Fruit fly (Drosophila melanogaster) whole organism, embryonic: ENCODE data around the gene Ndfip.

ENCODE experiments used
- Blimp-1 ChIP-seq: fragments of 200-800 bp; sonication (Bioruptor generic); optimal IDR thresholded peaks from 3 replicates; lab custom pipeline; 2018; ENCODE audit warnings: missing biosample characterization, missing genetic modification characterization, mild to moderate bottlenecking, moderate library complexity, missing genetic modification reagents
- CG10147 ChIP-seq: fragments of 200-800 bp; sonication (Bioruptor generic); optimal IDR thresholded peaks from 2 replicates; lab custom pipeline; 2019; ENCODE audit warnings: missing biosample characterization, mild to moderate bottlenecking, missing genetic modification characterization, moderate library complexity
- CG11398 ChIP-seq: fragments of 200-800 bp; sonication (Bioruptor generic); optimal IDR thresholded peaks from 2 replicates; lab custom pipeline; 2016; ENCODE audit warnings: missing biosample characterization, missing genetic modification characterization
- CG11504 ChIP-seq: fragments of 200-800 bp; sonication (Bioruptor generic); optimal IDR thresholded peaks from 3 replicates; lab custom pipeline; 2019; ENCODE audit warnings: missing biosample characterization, mild to moderate bottlenecking, missing genetic modification characterization, moderate library complexity
- CG11695 ChIP-seq: fragments of 200-800 bp; sonication (Bioruptor generic); IDR thresholded peaks from 3 replicates; pipeline ENCODE4 v1.3.6; 2022; ENCODE audit warnings: missing biosample characterization, missing genetic modification characterization
- CG14050 ChIP-seq: fragments of 200-800 bp; sonication (Bioruptor generic); IDR thresholded peaks from 3 replicates; pipeline ENCODE4 v1.3.6; 2022; ENCODE audit warnings: missing biosample characterization, missing genetic modification characterization
- CG14710 ChIP-seq: fragments of 200-800 bp; sonication (Bioruptor generic); optimal IDR thresholded peaks from 3 replicates; lab custom pipeline; 2019; ENCODE audit warnings: missing biosample characterization, mild to moderate bottlenecking, missing genetic modification characterization, moderate library complexity
- CG1603 ChIP-seq: fragments of 200-800 bp; sonication (Bioruptor generic); optimal IDR thresholded peaks from 2 replicates; lab custom pipeline; 2019; ENCODE audit warnings: missing biosample characterization, mild to moderate bottlenecking, missing genetic modification characterization, moderate library complexity
- CG17186 ChIP-seq: fragments of 200-800 bp; sonication (Bioruptor generic); optimal IDR thresholded peaks from 3 replicates; lab custom pipeline; 2017; ENCODE audit warnings: missing biosample characterization, missing genetic modification reagents, missing genetic modification characterization
- CG17328 ChIP-seq: fragments of 200-800 bp; sonication (Bioruptor generic); IDR thresholded peaks from 2 replicates; pipeline ENCODE4 v1.3.6; 2022; ENCODE audit warnings: missing biosample characterization, missing genetic modification characterization
- CG17568 ChIP-seq: fragments of 200-800 bp; sonication (Bioruptor generic); optimal IDR thresholded peaks from 2 replicates; lab custom pipeline; 2018; ENCODE audit warnings: missing biosample characterization, mild to moderate bottlenecking, missing genetic modification characterization, moderate library complexity
- CG18011 ChIP-seq: fragments of 200-800 bp; sonication (Bioruptor generic); optimal IDR thresholded peaks from 2 replicates; lab custom pipeline; 2017; ENCODE audit warnings: missing biosample characterization, missing genetic modification characterization, mild to moderate bottlenecking, moderate library complexity, missing genotype
- CG2116 ChIP-seq: fragments of 200-800 bp; sonication (Bioruptor generic); optimal IDR thresholded peaks from 3 replicates; lab custom pipeline; 2018; ENCODE audit warnings: missing biosample characterization, mild to moderate bottlenecking, missing genetic modification characterization
- CG4820 ChIP-seq: fragments of 200-800 bp; sonication (Bioruptor generic); optimal IDR thresholded peaks from 3 replicates; lab custom pipeline; 2016; ENCODE audit warnings: missing biosample characterization, missing genetic modification characterization
- CG6654 ChIP-seq: fragments of 200-800 bp; sonication (Bioruptor generic); optimal IDR thresholded peaks from 2 replicates; lab custom pipeline; 2017; ENCODE audit warnings: missing biosample characterization, mild to moderate bottlenecking, missing genetic modification characterization
- CG6813 ChIP-seq: fragments of 200-800 bp; sonication (Bioruptor generic); optimal IDR thresholded peaks from 2 replicates; lab custom pipeline; 2017; ENCODE audit warnings: missing biosample characterization, missing genetic modification characterization, mild to moderate bottlenecking, moderate library complexity, missing genetic modification reagents
- CG6854 ChIP-seq: fragments of 200-800 bp; sonication (Bioruptor generic); optimal IDR thresholded peaks from 3 replicates; lab custom pipeline; 2017; ENCODE audit warnings: missing biosample characterization, mild to moderate bottlenecking, missing genetic modification characterization
- CG7372 ChIP-seq: fragments of 200-800 bp; sonication (Bioruptor generic); IDR thresholded peaks from 2 replicates; pipeline ENCODE4 v1.3.6; 2022; ENCODE audit warnings: missing biosample characterization, missing genetic modification characterization
- CG7928 ChIP-seq: fragments of 200-800 bp; sonication (Bioruptor generic); optimal IDR thresholded peaks from 2 replicates; lab custom pipeline; 2017; ENCODE audit warnings: missing biosample characterization, mild to moderate bottlenecking, missing genetic modification characterization
- CG9609 ChIP-seq: fragments of 200-800 bp; sonication (Bioruptor generic); optimal IDR thresholded peaks from 3 replicates; lab custom pipeline; 2016; ENCODE audit warnings: missing biosample characterization, missing genetic modification characterization
- Camta ChIP-seq: fragments of 200-800 bp; sonication (Bioruptor generic); optimal IDR thresholded peaks from 2 replicates; lab custom pipeline; 2016; ENCODE audit warnings: missing biosample characterization, missing genetic modification characterization
- Dp ChIP-seq: fragments of 200-800 bp; sonication (Bioruptor generic); optimal IDR thresholded peaks from 2 replicates; lab custom pipeline; 2018; ENCODE audit warnings: missing biosample characterization, mild to moderate bottlenecking, missing genetic modification characterization, moderate library complexity
- E2f2 ChIP-seq: fragments of 200-800 bp; sonication (Bioruptor generic); IDR thresholded peaks from 2 replicates; pipeline ENCODE4 v1.3.6; 2022; ENCODE audit warnings: missing biosample characterization, missing genetic modification characterization
- Fer2 ChIP-seq: fragments of 200-800 bp; sonication (Bioruptor generic); optimal IDR thresholded peaks from 2 replicates; lab custom pipeline; 2018; ENCODE audit warnings: missing biosample characterization, mild to moderate bottlenecking, missing genetic modification characterization, moderate library complexity
- GATAe ChIP-seq: fragments of 200-800 bp; sonication (Bioruptor generic); conservative IDR thresholded peaks from 2 replicates; pipeline ENCODE4 v1.3.6; 2022; ENCODE audit warnings: missing biosample characterization, missing genetic modification characterization
- Gsc ChIP-seq: fragments of 200-800 bp; sonication (Bioruptor generic); IDR thresholded peaks from 2 replicates; pipeline ENCODE4 v1.3.6; 2022; ENCODE audit warnings: missing biosample characterization, missing genetic modification characterization
- NC2α ChIP-seq: fragments of 200-800 bp; sonication (Bioruptor generic); optimal IDR thresholded peaks from 2 replicates; lab custom pipeline; 2016; ENCODE audit warnings: missing biosample characterization, missing genetic modification characterization
- Neu2 ChIP-seq: fragments of 200-800 bp; sonication (Bioruptor generic); optimal IDR thresholded peaks from 3 replicates; lab custom pipeline; 2016; ENCODE audit warnings: missing biosample characterization, missing genetic modification characterization, borderline replicate concordance
- Nf-YA ChIP-seq: fragments of 200-800 bp; sonication (Bioruptor generic); IDR thresholded peaks from 2 replicates; pipeline ENCODE4 v1.3.6; 2022; ENCODE audit warnings: missing biosample characterization, missing genetic modification characterization
- Nf-YC ChIP-seq: fragments of 200-800 bp; optimal IDR thresholded peaks from 3 replicates; lab custom pipeline; 2019; ENCODE audit warnings: missing biosample characterization, mild to moderate bottlenecking, missing genetic modification characterization, moderate library complexity
- Opbp ChIP-seq: fragments of 200-800 bp; sonication (Bioruptor generic); IDR thresholded peaks from 3 replicates; pipeline ENCODE4 v1.3.6; 2022; ENCODE audit warnings: missing biosample characterization, missing genetic modification characterization; ENCODE audit not compliant: partially characterized antibody
- amos ChIP-seq: fragments of 200-800 bp; sonication (Bioruptor generic); IDR thresholded peaks from 2 replicates; pipeline ENCODE4 v1.3.6; 2022; ENCODE audit warnings: missing biosample characterization, missing genetic modification characterization; ENCODE audit not compliant: partially characterized antibody
- bbx ChIP-seq: fragments of 200-800 bp; sonication (Bioruptor generic); IDR thresholded peaks from 2 replicates; pipeline ENCODE4 v1.3.6; 2022; ENCODE audit warnings: missing biosample characterization, missing genetic modification characterization; ENCODE audit not compliant: partially characterized antibody
- bigmax ChIP-seq: fragments of 200-800 bp; sonication (Bioruptor generic); optimal IDR thresholded peaks from 2 replicates; lab custom pipeline; 2018; ENCODE audit warnings: missing biosample characterization, mild to moderate bottlenecking, missing genetic modification characterization
- caup ChIP-seq: fragments of 200-800 bp; sonication (Bioruptor generic); optimal IDR thresholded peaks from 3 replicates; lab custom pipeline; 2017; ENCODE audit warnings: missing biosample characterization, mild to moderate bottlenecking, missing genetic modification characterization, moderate library complexity; ENCODE audit not compliant: severe bottlenecking
- chinmo ChIP-seq: fragments of 200-800 bp; sonication (Bioruptor generic); IDR thresholded peaks from 4 replicates; pipeline ENCODE4 v1.3.6; 2022; ENCODE audit warnings: missing biosample characterization, missing genetic modification characterization; ENCODE audit not compliant: partially characterized antibody
- chm ChIP-seq: fragments of 200-800 bp; sonication (Bioruptor generic); IDR thresholded peaks from 2 replicates; pipeline ENCODE4 v1.3.6; 2022; ENCODE audit warnings: missing biosample characterization, missing genetic modification characterization
- lilli ChIP-seq: fragments of 200-800 bp; sonication (Bioruptor generic); optimal IDR thresholded peaks from 3 replicates; lab custom pipeline; 2016; ENCODE audit warnings: missing biosample characterization, missing genetic modification characterization
- nerfin-2 ChIP-seq: fragments of 200-800 bp; sonication (Bioruptor generic); IDR thresholded peaks from 2 replicates; pipeline ENCODE4 v1.3.6; 2022; ENCODE audit warnings: missing biosample characterization, missing genetic modification characterization; ENCODE audit not compliant: partially characterized antibody
- prd ChIP-seq, 3 experiments: fragments of >200 bp in 2 of 3; fragments of 200-800 bp in 1 of 3; sonication (Bioruptor generic) in 1 of 3; optimal IDR thresholded peaks in 2 of 3; IDR thresholded peaks in 1 of 3; 2 replicates in 2 of 3; 3 replicates in 1 of 3; pipeline versions ENCODE4 v1.3.6 to Lab custom; 2017 to 2022; ENCODE audit warnings: missing biosample characterization in 1 of 3, missing genetic modification characterization in 1 of 3
- pzg ChIP-seq: fragments of 200-800 bp; sonication (Bioruptor generic); optimal IDR thresholded peaks from 3 replicates; lab custom pipeline; 2018; ENCODE audit warnings: missing biosample characterization, mild to moderate bottlenecking, missing genetic modification characterization, moderate library complexity
- schlank ChIP-seq: fragments of 200-800 bp; sonication (Bioruptor generic); optimal IDR thresholded peaks from 2 replicates; lab custom pipeline; 2018; ENCODE audit warnings: missing biosample characterization, mild to moderate bottlenecking, missing genetic modification characterization
- sens ChIP-seq: fragments of 200-800 bp; sonication (Bioruptor generic); peaks from one replicate; lab custom pipeline; 2016; ENCODE audit warnings: missing biosample characterization, missing genetic modification characterization
- seq ChIP-seq: fragments of 200-800 bp; sonication (Bioruptor generic); IDR thresholded peaks from 2 replicates; pipeline ENCODE4 v1.3.6; 2022; ENCODE audit warnings: missing biosample characterization, missing genetic modification characterization
- sna ChIP-seq: fragments of 200-800 bp; sonication (Bioruptor generic); IDR thresholded peaks from 2 replicates; pipeline ENCODE4 v1.3.6; 2022; ENCODE audit warnings: missing biosample characterization, missing genetic modification characterization; ENCODE audit not compliant: partially characterized antibody
- tin ChIP-seq: fragments of 200-800 bp; sonication (Bioruptor generic); optimal IDR thresholded peaks from 3 replicates; lab custom pipeline; 2016; ENCODE audit warnings: missing biosample characterization, missing genetic modification characterization
- zen ChIP-seq: fragments of 200-800 bp; sonication (Bioruptor generic); optimal IDR thresholded peaks from 3 replicates; lab custom pipeline; 2018; ENCODE audit warnings: missing biosample characterization, mild to moderate bottlenecking, missing genetic modification characterization, moderate library complexity

The Ndfip gene

DNA sequence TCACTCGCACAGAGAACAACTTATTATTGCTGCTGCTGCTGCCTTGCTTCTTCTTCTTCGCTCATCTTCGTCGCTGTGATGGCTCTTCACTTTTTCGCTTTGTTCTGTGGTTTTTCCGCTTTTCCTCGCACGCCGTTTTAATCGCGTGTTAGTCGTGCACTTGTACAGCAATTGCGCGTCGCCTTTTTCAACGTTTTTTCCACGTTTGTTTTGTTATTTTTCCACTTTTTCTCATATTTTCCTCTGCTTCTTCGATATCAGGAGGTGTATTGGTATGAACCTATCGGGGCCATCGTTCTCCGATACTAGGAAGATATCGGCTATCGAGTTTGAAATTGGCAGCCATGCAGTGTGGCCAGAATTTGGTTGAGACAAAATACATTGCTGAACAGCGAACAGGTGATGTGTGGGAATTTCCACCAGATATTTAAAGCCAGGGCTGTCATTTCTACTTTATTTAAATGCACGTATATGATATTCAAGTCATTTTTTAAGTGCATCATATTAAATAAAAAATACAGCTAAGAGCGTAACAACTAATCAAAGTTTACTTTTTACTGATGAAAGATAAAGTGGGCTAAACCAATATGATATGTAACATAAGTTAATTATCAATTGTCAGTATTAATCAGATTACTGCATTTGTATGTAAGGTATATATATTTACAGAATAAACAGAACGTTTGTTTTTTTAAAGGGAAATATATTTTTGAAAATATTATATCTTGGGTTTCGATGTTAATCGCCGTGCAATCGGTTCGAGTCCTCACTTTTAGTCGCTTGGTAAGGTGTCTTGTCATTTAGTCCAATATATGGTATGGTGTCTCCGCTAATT lies 15.1 kb upstream of the Ndfip start, which contains the start of gene Crtc (continued):
- TF ChIP-seq bbx (GFP tag; lab: Robert Waterston, UW): peak; percentile 78
- no peak for TF ChIP-seq caup (GFP tag; lab: Kevin White, UChicago)
- TF ChIP-seq bigmax (GFP tag; lab: Kevin White, UChicago): no peak
- peak; percentile 68 for TF ChIP-seq nerfin-2 (GFP tag; lab: Robert Waterston, UW)
- no peak for TF ChIP-seq NC2α (GFP tag; lab: Kevin White, UChicago)
- TF ChIP-seq E2f2: peak; percentile 85
- no peak for TF ChIP-seq Nf-YA (GFP tag; lab: Robert Waterston, UW)
- peak; percentile 6 for TF ChIP-seq Camta (GFP tag; lab: Kevin White, UChicago)
- TF ChIP-seq CG9609 (GFP tag; lab: Kevin White, UChicago): no peak
- TF ChIP-seq CG10147 (GFP tag; lab: Kevin White, UChicago): peak; percentile 7
- TF ChIP-seq seq (GFP tag; lab: Robert Waterston, UW): no peak
- TF ChIP-seq CG14710: peak; percentile 74
- TF ChIP-seq CG6854 (GFP tag; lab: Kevin White, UChicago): no peak
- TF ChIP-seq prd (optimal IDR thresholded peaks at IDR 0.05; lab: Kevin White, UChicago): no peak
- 0 out of 3 replicates have a peak, but pooled peaks have one; percentile 30 for TF ChIP-seq prd (GFP tag; IDR thresholded peaks at IDR 0.05; lab: Robert Waterston, UW)
- TF ChIP-seq CG7372 (GFP tag; lab: Robert Waterston, UW): no peak
- peak; percentile 85 for TF ChIP-seq pzg (GFP tag; lab: Kevin White, UChicago)
- TF ChIP-seq amos (GFP tag; lab: Robert Waterston, UW): peak; percentile 81; the same call in 1 of the 2 replicates
- no peak for TF ChIP-seq CG6654 (GFP tag; lab: Kevin White, UChicago)
- no peak for TF ChIP-seq CG11695 (GFP tag; lab: Robert Waterston, UW)
- TF ChIP-seq CG17328 (GFP tag; lab: Robert Waterston, UW): 0 out of 2 replicates have a peak, but pooled peaks have one; percentile 22
- peak; percentile 38 for TF ChIP-seq CG4820
- peak; percentile 80; the same call in 2 of the 3 replicates for TF ChIP-seq Opbp (GFP tag; lab: Robert Waterston, UW)
- peak; percentile 32 for TF ChIP-seq lilli (GFP tag; lab: Kevin White, UChicago)
- TF ChIP-seq zen (tag; lab: Kevin White, UChicago): no peak
- TF ChIP-seq Nf-YC (tag; lab: Kevin White, UChicago): peak; percentile 0
- TF ChIP-seq CG17568 (GFP tag; lab: Kevin White, UChicago): peak; percentile 30
- peak; percentile 76 for TF ChIP-seq Dp (GFP tag; lab: Kevin White, UChicago)
- TF ChIP-seq Neu2 (GFP tag; lab: Kevin White, UChicago): no peak
- peak; percentile 78 for TF ChIP-seq CG2116 (GFP tag; lab: Kevin White, UChicago)
- TF ChIP-seq CG11504: peak; percentile 35
- no peak for TF ChIP-seq CG6813 (GFP tag; lab: Kevin White, UChicago)
- TF ChIP-seq chinmo: peak; percentile 92; the same call in 3 of the 4 replicates
- TF ChIP-seq chm (GFP tag; lab: Robert Waterston, UW): no peak
- peak; percentile 64 for TF ChIP-seq sna (GFP tag; lab: Robert Waterston, UW)
- no peak for TF ChIP-seq schlank (tag; lab: Kevin White, UChicago)
- peak; percentile 79 for TF ChIP-seq CG7928 (GFP tag; lab: Kevin White, UChicago)
- TF ChIP-seq GATAe (GFP tag; lab: Robert Waterston, UW): no peak
- peak; percentile 79 for TF ChIP-seq sens (GFP tag; lab: Kevin White, UChicago)
- no peak for TF ChIP-seq Gsc (GFP tag; lab: Robert Waterston, UW)
- TF ChIP-seq CG17186 (GFP tag; lab: Kevin White, UChicago): peak; percentile 33
- TF ChIP-seq CG11398 (GFP tag; lab: Kevin White, UChicago): no peak
- TF ChIP-seq Fer2 (tag; lab: Kevin White, UChicago): no peak
- peak; percentile 14 for TF ChIP-seq tin (GFP tag; lab: Kevin White, UChicago)
- TF ChIP-seq Blimp-1: no peak
- TF ChIP-seq CG14050 (GFP tag; lab: Robert Waterston, UW): no peak
- no peak for TF ChIP-seq CG18011 (GFP tag; lab: Kevin White, UChicago)
- peak; percentile 54 for TF ChIP-seq CG1603 (tag; lab: Kevin White, UChicago)
